Worm (Caenorhabditis elegans) whole organism, mixed stage, embryonic: ENCODE results near the gene T26H5.4.

Experiments
- lin-32 ChIP-seq: fragments of 200-800 bp; sonication (Bioruptor generic); optimal IDR thresholded peaks from 2 replicates; lab custom pipeline; 2018; ENCODE audit warnings: mild to moderate bottlenecking, missing genetic modification characterization, missing compliant biosample characterization
- nhr-2 ChIP-seq: fragments of 150-350 bp; optimal IDR thresholded peaks from 2 replicates; lab custom pipeline; 2014; ENCODE audit warnings: missing biosample characterization, missing genetic modification characterization
- nhr-76 ChIP-seq: sonication (generic microtip); optimal IDR thresholded peaks from 2 replicates; lab custom pipeline; 2017; ENCODE audit warnings: missing biosample characterization, missing genetic modification characterization
- unc-62 ChIP-seq: fragments of 150-350 bp; optimal IDR thresholded peaks from 2 replicates; lab custom pipeline; 2014; ENCODE audit warnings: missing biosample characterization, missing genetic modification reagents, missing genetic modification characterization

ce11 chrV:15423601-15424000, 24.9 kb downstream of the T26H5.4 start, which contains the start of gene fbxa-104:
- TF ChIP-seq unc-62 (GFP tag; lab: Kevin White, UChicago) (no peak), lin-32 (GFP tag; lab: Kevin White, UChicago) (no peak), nhr-76 (tag; lab: Kevin White, UChicago) (no peak), nhr-2 (tag; lab: Kevin White, UChicago) (no peak)
